Fruit fly (Drosophila melanogaster): ENCODE data around the gene CG17104.

Gene CG17104

DNA sequence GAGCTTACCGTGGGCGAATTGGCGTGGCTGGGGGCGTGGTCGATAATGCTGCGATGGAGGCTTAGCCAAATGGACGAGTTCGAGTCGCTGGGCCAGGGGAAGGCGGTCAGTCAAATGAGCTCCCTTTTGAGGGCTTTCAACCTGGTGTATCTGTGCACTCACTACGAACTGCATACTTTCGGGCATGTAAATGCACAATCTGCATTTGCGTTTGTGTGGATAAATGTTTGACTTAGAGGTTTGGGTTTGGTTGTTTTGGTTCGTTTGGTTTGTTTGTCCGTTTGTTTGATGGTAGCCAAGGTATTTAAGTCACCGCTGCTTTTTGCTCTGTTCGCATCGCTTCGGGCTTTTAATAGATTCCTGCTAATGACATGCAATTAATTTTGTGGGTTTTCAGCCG, 34.2 kb downstream of the CG17104 start:
- TF ChIP-seq crol (GFP tag; IDR thresholded peaks at IDR 0.05) (peak; percentile 37; the same call in 1 of the 2 replicates), CG11247 (GFP tag; IDR thresholded peaks at IDR 0.05) (no peak), Hr3 (GFP tag; optimal IDR thresholded peaks at IDR 0.05) (no peak), tx (GFP tag; optimal IDR thresholded peaks at IDR 0.05) (no peak), Fer2 (tag; optimal IDR thresholded peaks at IDR 0.05) (no peak), hb (GFP tag; IDR thresholded peaks at IDR 0.05; ENCODE audit: partially characterized antibody) (0 out of 3 replicates have a peak, but pooled peaks have one; percentile 19), HLH4C (GFP tag; IDR thresholded peaks at IDR 0.05; ENCODE audit: partially characterized antibody) (no peak), jing (GFP tag; optimal IDR thresholded peaks at IDR 0.05) (no peak), CG17359 (tag; optimal IDR thresholded peaks at IDR 0.05) (no peak), en (GFP tag; optimal IDR thresholded peaks at IDR 0.05) (no peak), CG5180 (GFP tag; optimal IDR thresholded peaks at IDR 0.05) (peak; percentile 93), Myb (GFP tag; optimal IDR thresholded peaks at IDR 0.05) (no peak), wek (GFP tag; optimal IDR thresholded peaks at IDR 0.05) (no peak), bbx (GFP tag; IDR thresholded peaks at IDR 0.05; ENCODE audit: partially characterized antibody) (no peak), CG17186 (GFP tag; optimal IDR thresholded peaks at IDR 0.05) (no peak), Dfd (GFP tag; optimal IDR thresholded peaks at IDR 0.05) (no peak), HLHmδ (GFP tag; optimal IDR thresholded peaks at IDR 0.05) (no peak), tin (GFP tag; optimal IDR thresholded peaks at IDR 0.05) (no peak), Gsc (GFP tag; IDR thresholded peaks at IDR 0.05) (no peak), Dbx (GFP tag; IDR thresholded peaks at IDR 0.05) (no peak), lmd (GFP tag; IDR thresholded peaks at IDR 0.05) (0 out of 2 replicates have a peak, but pooled peaks have one; percentile 19), HmgD (GFP tag; optimal IDR thresholded peaks at IDR 0.05) (no peak), CG16779 (GFP tag; IDR thresholded peaks at IDR 0.05) (no peak), oc (tag; optimal IDR thresholded peaks at IDR 0.05) (no peak)

DNA sequence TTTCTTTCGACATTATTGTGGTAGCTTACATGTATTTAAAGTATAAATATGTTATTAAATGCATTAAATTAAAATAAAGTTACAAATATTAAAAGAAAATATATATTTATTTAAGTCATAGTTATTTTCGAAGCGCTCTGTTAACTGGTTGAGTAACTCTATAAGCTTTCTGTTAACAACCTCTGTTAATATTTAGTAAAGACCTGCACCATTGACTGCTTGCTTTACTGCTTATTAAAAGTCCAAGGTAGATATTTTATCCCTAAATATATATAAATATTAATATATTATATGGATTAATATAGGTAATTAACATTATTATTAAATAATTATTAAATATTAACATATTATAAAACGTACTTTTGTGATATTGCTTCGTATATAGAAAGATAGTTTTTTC, 44.5 kb downstream of the CG17104 start:
- TF ChIP-seq CG16863 (GFP tag; optimal IDR thresholded peaks at IDR 0.05) (no peak), CG31365 (tag; optimal IDR thresholded peaks at IDR 0.05) (peak; percentile 77), CTCF (GFP tag; optimal IDR thresholded peaks at IDR 0.05) (peak; percentile 17), stwl (tag; optimal IDR thresholded peaks at IDR 0.05) (peak; percentile 66), CG31441 (GFP tag; IDR thresholded peaks at IDR 0.05) (no peak), CG11504 (tag; optimal IDR thresholded peaks at IDR 0.05) (peak; percentile 36)

DNA sequence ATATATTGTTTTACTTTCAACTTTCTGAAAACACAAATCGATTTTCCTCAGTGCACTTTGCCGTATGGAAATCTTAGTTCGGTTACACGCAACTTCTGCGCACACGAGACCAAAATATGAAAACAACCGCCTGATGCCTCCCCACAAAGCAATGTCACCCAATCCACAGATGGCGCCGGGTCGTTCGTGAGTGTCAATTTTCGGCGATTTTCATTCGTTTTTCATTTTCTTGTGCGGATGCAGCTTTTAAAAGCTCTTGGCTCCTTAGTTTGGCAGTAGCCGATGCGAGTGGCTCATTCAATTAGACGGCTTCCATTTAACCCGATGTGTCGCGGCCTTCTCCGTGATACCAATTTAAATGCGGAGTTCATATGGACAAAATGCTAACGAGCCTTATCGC, 46.9 kb downstream of the CG17104 start, which contains the start of gene CG6431:
TSS of gene CG6431 (plus strand) at position 301 of the 400 bp plus-strand sequence.
- no peak for TF ChIP-seq CG4360 (GFP tag; IDR thresholded peaks at IDR 0.05)
- TF ChIP-seq CG3726 (GFP tag; IDR thresholded peaks at IDR 0.05), result peak; percentile 19; the same call in 1 of the 3 replicates

DNA sequence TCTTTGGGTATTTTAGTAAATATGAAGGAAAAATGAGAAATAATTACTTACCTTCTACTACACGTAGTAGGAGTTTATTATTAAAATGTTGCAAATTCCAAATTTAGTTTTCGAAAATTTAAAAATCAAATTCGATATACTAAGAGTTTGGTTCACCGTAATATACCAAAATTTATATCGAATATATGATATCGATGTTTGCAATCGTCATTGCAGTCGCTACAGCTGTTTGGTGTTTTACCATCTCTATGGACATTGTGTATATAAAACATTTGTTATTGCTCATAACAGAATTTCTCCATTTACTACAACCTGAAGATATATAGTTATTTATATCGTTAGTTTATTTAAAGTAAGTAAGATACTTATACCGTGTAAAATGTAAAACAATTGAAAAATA, 51.8 kb downstream of the CG17104 start, which contains the start of gene CG6443:
TSS of gene CG6443 (plus strand) at position 228 of the 400 bp plus-strand sequence.
- TF ChIP-seq CG2875 (GFP tag; optimal IDR thresholded peaks at IDR 0.05) (no peak), Neu2 (GFP tag; optimal IDR thresholded peaks at IDR 0.05; ENCODE audit: borderline replicate concordance) (no peak), NC2α (GFP tag; optimal IDR thresholded peaks at IDR 0.05) (no peak), Ets65A (GFP tag) (no peak), CG17612 (GFP tag; IDR thresholded peaks at IDR 0.05) (no peak), lilli (GFP tag; optimal IDR thresholded peaks at IDR 0.05) (no peak), unc-4 (GFP tag; IDR thresholded peaks at IDR 0.05; ENCODE audit: partially characterized antibody) (peak; percentile 84), Hsf (GFP tag; optimal IDR thresholded peaks at IDR 0.05) (no peak), Hr51 (GFP tag; optimal IDR thresholded peaks at IDR 0.05) (no peak), gt (GFP tag; IDR thresholded peaks at IDR 0.05) (no peak), CG4730 (GFP tag; IDR thresholded peaks at IDR 0.05) (no peak), CG10959 (GFP tag; IDR thresholded peaks at IDR 0.05) (no peak), CG31365 (tag; optimal IDR thresholded peaks at IDR 0.05) (no peak), hth (optimal IDR thresholded peaks at IDR 0.05) (no peak), knrl (GFP tag; IDR thresholded peaks at IDR 0.05; ENCODE audit: partially characterized antibody) (peak; percentile 63), CG3065 (GFP tag; optimal IDR thresholded peaks at IDR 0.05) (no peak), CG1529 (GFP tag; optimal IDR thresholded peaks at IDR 0.05) (no peak), CG17385 (GFP tag; optimal IDR thresholded peaks at IDR 0.05) (no peak), bbx (GFP tag; IDR thresholded peaks at IDR 0.05; ENCODE audit: partially characterized antibody) (peak; percentile 68)
